Fruit fly (Drosophila melanogaster) whole organism, prepupa: Measurements from ENCODE around the gene CG3104.

Experiments used
- Blimp-1 ChIP-seq: fragments of 200-800 bp; sonication (Bioruptor generic); optimal IDR thresholded peaks from 3 replicates; lab custom pipeline; 2017; ENCODE audit warnings: missing biosample characterization, missing genetic modification characterization, mild to moderate bottlenecking, moderate library complexity, missing genetic modification reagents
- CG10631 ChIP-seq: fragments of 200-800 bp; sonication (Bioruptor generic); optimal IDR thresholded peaks from 2 replicates; lab custom pipeline; 2016; ENCODE audit warnings: missing biosample characterization, missing genetic modification characterization
- CG10669 ChIP-seq: fragments of 200-800 bp; sonication (Bioruptor generic); optimal IDR thresholded peaks from 3 replicates; lab custom pipeline; 2018; ENCODE audit warnings: missing biosample characterization, mild to moderate bottlenecking, missing genetic modification characterization, moderate library complexity
- CG11762 ChIP-seq: fragments of 200-800 bp; sonication (Bioruptor generic); optimal IDR thresholded peaks from 3 replicates; lab custom pipeline; 2016; ENCODE audit warnings: missing biosample characterization, missing genetic modification characterization; ENCODE audit not compliant: insufficient read depth
- CG11902 ChIP-seq: fragments of 200-800 bp; sonication (Bioruptor generic); optimal IDR thresholded peaks from 3 replicates; lab custom pipeline; 2016; ENCODE audit warnings: missing biosample characterization, missing genetic modification characterization
- CG15336 ChIP-seq: fragments of 200-800 bp; sonication (Bioruptor generic); IDR thresholded peaks from 2 replicates; pipeline ENCODE4 v1.3.6; 2022; ENCODE audit warnings: missing biosample characterization, missing genetic modification characterization
- CG1621 ChIP-seq: fragments of 200-800 bp; sonication (Bioruptor generic); optimal IDR thresholded peaks from 3 replicates; lab custom pipeline; 2018; ENCODE audit warnings: missing biosample characterization, mild to moderate bottlenecking, missing genetic modification characterization
- CG16779 ChIP-seq: fragments of 200-800 bp; sonication (Bioruptor generic); optimal IDR thresholded peaks from 3 replicates; lab custom pipeline; 2017; ENCODE audit warnings: missing biosample characterization, mild to moderate bottlenecking, missing genetic modification characterization
- CG3032 ChIP-seq: fragments of 200-800 bp; optimal IDR thresholded peaks from 2 replicates; lab custom pipeline; 2019; ENCODE audit warnings: missing biosample characterization, mild to moderate bottlenecking, missing genetic modification characterization, moderate library complexity
- CG31627 ChIP-seq: fragments of 200-800 bp; sonication (Bioruptor generic); optimal IDR thresholded peaks from 3 replicates; lab custom pipeline; 2016; ENCODE audit warnings: missing biosample characterization, missing genetic modification characterization
- CG32006 ChIP-seq: fragments of 200-800 bp; sonication (Bioruptor generic); optimal IDR thresholded peaks from 3 replicates; lab custom pipeline; 2017; ENCODE audit warnings: missing biosample characterization, mild to moderate bottlenecking, missing genetic modification characterization
- CG34406 ChIP-seq: fragments of 200-800 bp; sonication (Bioruptor generic); optimal IDR thresholded peaks from 3 replicates; lab custom pipeline; 2016; ENCODE audit warnings: missing biosample characterization, missing genetic modification characterization
- CG4318 ChIP-seq: fragments of 200-800 bp; sonication (Bioruptor generic); optimal IDR thresholded peaks from 3 replicates; lab custom pipeline; 2017; ENCODE audit warnings: missing biosample characterization, mild to moderate bottlenecking, missing genetic modification characterization
- CG6163 ChIP-seq: fragments of 200-800 bp; sonication (Bioruptor generic); IDR thresholded peaks from 3 replicates; pipeline ENCODE4 v1.3.6; 2022; ENCODE audit warnings: missing biosample characterization, missing genetic modification characterization
- CG6276 ChIP-seq: fragments of 200-800 bp; sonication (Bioruptor generic); optimal IDR thresholded peaks from 2 replicates; lab custom pipeline; 2017; ENCODE audit warnings: missing biosample characterization, mild to moderate bottlenecking, missing genetic modification characterization
- CG6792 ChIP-seq: fragments of 200-800 bp; sonication (Bioruptor generic); optimal IDR thresholded peaks from 3 replicates; lab custom pipeline; 2016; ENCODE audit warnings: missing biosample characterization, missing genetic modification characterization
- CG6808 ChIP-seq: fragments of 200-800 bp; sonication (Bioruptor generic); optimal IDR thresholded peaks from 3 replicates; lab custom pipeline; 2017; ENCODE audit warnings: missing biosample characterization, missing genetic modification characterization, mild to moderate bottlenecking, moderate library complexity, missing genetic modification reagents
- CG7368 ChIP-seq: fragments of 200-800 bp; sonication (Bioruptor generic); optimal IDR thresholded peaks from 3 replicates; lab custom pipeline; 2016; ENCODE audit warnings: missing biosample characterization, missing genetic modification characterization
- CG8319 ChIP-seq: fragments of 200-800 bp; sonication (Bioruptor generic); optimal IDR thresholded peaks from 3 replicates; lab custom pipeline; 2016; ENCODE audit warnings: missing biosample characterization, missing genetic modification characterization
- CG8632 ChIP-seq: fragments of 200-800 bp; sonication (Bioruptor generic); optimal IDR thresholded peaks from 3 replicates; lab custom pipeline; 2016; ENCODE audit warnings: missing biosample characterization, missing genetic modification characterization
- CG9139 ChIP-seq: fragments of 200-800 bp; sonication (Bioruptor generic); optimal IDR thresholded peaks from 3 replicates; lab custom pipeline; 2017; ENCODE audit warnings: missing biosample characterization, mild to moderate bottlenecking, missing genetic modification characterization
- Eip75B ChIP-seq: fragments of 200-800 bp; sonication (Bioruptor generic); optimal IDR thresholded peaks from 3 replicates; lab custom pipeline; 2016; ENCODE audit warnings: missing biosample characterization, missing genetic modification characterization
- Eip78C ChIP-seq: fragments of 200-800 bp; sonication (Bioruptor generic); peaks from one replicate; lab custom pipeline; 2016; ENCODE audit warnings: missing biosample characterization, missing genetic modification characterization
- Eip93F ChIP-seq: fragments of 200-800 bp; sonication (Bioruptor generic); optimal IDR thresholded peaks from 2 replicates; lab custom pipeline; 2016; ENCODE audit warnings: missing biosample characterization, mild to moderate bottlenecking, missing genetic modification characterization
- Ets21C ChIP-seq: fragments of 200-800 bp; sonication (Bioruptor generic); optimal IDR thresholded peaks from 3 replicates; lab custom pipeline; 2016; ENCODE audit warnings: missing biosample characterization, missing genetic modification characterization
- Ets96B ChIP-seq: fragments of 200-800 bp; optimal IDR thresholded peaks from 2 replicates; lab custom pipeline; 2019; ENCODE audit warnings: missing biosample characterization, mild to moderate bottlenecking, missing genetic modification characterization, moderate library complexity
- Gug ChIP-seq: fragments of 200-800 bp; sonication (Bioruptor generic); IDR thresholded peaks from 2 replicates; pipeline ENCODE4 v1.3.6; 2022; ENCODE audit warnings: missing biosample characterization, missing genetic modification characterization
- Hr38 ChIP-seq: sonication (Bioruptor generic); optimal IDR thresholded peaks from 2 replicates; lab custom pipeline; 2016; ENCODE audit warnings: missing biosample characterization, missing genetic modification characterization
- Hr39 ChIP-seq: fragments of 200-800 bp; sonication (Bioruptor generic); optimal IDR thresholded peaks from 2 replicates; lab custom pipeline; 2016; ENCODE audit warnings: missing biosample characterization, missing genetic modification characterization
- Hr4 ChIP-seq: fragments of 200-800 bp; sonication (Bioruptor generic); optimal IDR thresholded peaks from 3 replicates; lab custom pipeline; 2016; ENCODE audit warnings: missing biosample characterization, missing genetic modification characterization
- Lpt ChIP-seq: fragments of 200-800 bp; sonication (Bioruptor generic); optimal IDR thresholded peaks from 3 replicates; lab custom pipeline; 2016; ENCODE audit warnings: missing biosample characterization, missing genetic modification characterization
- Met ChIP-seq: fragments of 200-800 bp; sonication (Bioruptor generic); optimal IDR thresholded peaks from 3 replicates; lab custom pipeline; 2016; ENCODE audit warnings: missing biosample characterization, missing genetic modification characterization
- OdsH ChIP-seq: fragments of 200-800 bp; sonication (Bioruptor generic); optimal IDR thresholded peaks from 3 replicates; lab custom pipeline; 2016; ENCODE audit warnings: missing biosample characterization, missing genetic modification characterization
- Sox102F ChIP-seq: fragments of 200-800 bp; sonication (Bioruptor generic); optimal IDR thresholded peaks from 2 replicates; lab custom pipeline; 2016; ENCODE audit warnings: missing biosample characterization, mild to moderate bottlenecking, missing genetic modification characterization
- Sox14 ChIP-seq: fragments of 200-800 bp; sonication (Bioruptor generic); optimal IDR thresholded peaks from 3 replicates; lab custom pipeline; 2016; ENCODE audit warnings: missing biosample characterization, missing genetic modification characterization
- achi ChIP-seq: fragments of 200-800 bp; sonication (Bioruptor generic); optimal IDR thresholded peaks from 3 replicates; lab custom pipeline; 2016; ENCODE audit warnings: missing biosample characterization, missing genetic modification characterization
- acj6 ChIP-seq: fragments of 200-800 bp; sonication (Bioruptor generic); optimal IDR thresholded peaks from 3 replicates; lab custom pipeline; 2016; ENCODE audit warnings: missing biosample characterization, missing genetic modification characterization
- cyc ChIP-seq: fragments of 200-800 bp; sonication (Bioruptor generic); optimal IDR thresholded peaks from 3 replicates; lab custom pipeline; 2016; ENCODE audit warnings: missing biosample characterization, missing genetic modification characterization
- dsx ChIP-seq: fragments of 200-800 bp; optimal IDR thresholded peaks from 3 replicates; lab custom pipeline; 2019; ENCODE audit warnings: missing biosample characterization, mild to moderate bottlenecking, missing genetic modification characterization, moderate library complexity; ENCODE audit not compliant: poor library complexity, severe bottlenecking
- fd59A ChIP-seq: fragments of 200-800 bp; sonication (Bioruptor generic); optimal IDR thresholded peaks from 2 replicates; lab custom pipeline; 2017; ENCODE audit warnings: missing biosample characterization, mild to moderate bottlenecking, missing genetic modification characterization, missing genetic modification reagents
- fd85E ChIP-seq: fragments of 200-800 bp; sonication (Bioruptor generic); optimal IDR thresholded peaks from 3 replicates; lab custom pipeline; 2016; ENCODE audit warnings: missing biosample characterization, missing genetic modification characterization
- net ChIP-seq: fragments of 200-800 bp; sonication (Bioruptor generic); optimal IDR thresholded peaks from 3 replicates; lab custom pipeline; 2016; ENCODE audit warnings: missing biosample characterization, missing genetic modification characterization
- pdm3 ChIP-seq: fragments of 200-800 bp; sonication (Bioruptor generic); optimal IDR thresholded peaks from 3 replicates; lab custom pipeline; 2016; ENCODE audit warnings: missing biosample characterization, missing genetic modification characterization
- salr ChIP-seq, 2 experiments: fragments of 200-800 bp; sonication (Bioruptor generic); optimal IDR thresholded peaks; 3 replicates each; lab custom pipeline; 2016 to 2018; ENCODE audit warnings: missing biosample characterization in 2 of 2, missing genetic modification characterization in 2 of 2, mild to moderate bottlenecking in 1 of 2
- spab ChIP-seq: fragments of 200-800 bp; sonication (Bioruptor generic); optimal IDR thresholded peaks from 2 replicates; lab custom pipeline; 2017; ENCODE audit warnings: missing biosample characterization, mild to moderate bottlenecking, missing genetic modification characterization, missing genetic modification reagents
- svp ChIP-seq: fragments of 200-800 bp; sonication (Bioruptor generic); peaks from one replicate; lab custom pipeline; 2016; ENCODE audit warnings: missing biosample characterization, missing genetic modification characterization
- topi ChIP-seq: fragments of 200-800 bp; sonication (Bioruptor generic); optimal IDR thresholded peaks from 3 replicates; lab custom pipeline; 2016; ENCODE audit warnings: missing biosample characterization, missing genetic modification characterization

Gene CG3104

DNA sequence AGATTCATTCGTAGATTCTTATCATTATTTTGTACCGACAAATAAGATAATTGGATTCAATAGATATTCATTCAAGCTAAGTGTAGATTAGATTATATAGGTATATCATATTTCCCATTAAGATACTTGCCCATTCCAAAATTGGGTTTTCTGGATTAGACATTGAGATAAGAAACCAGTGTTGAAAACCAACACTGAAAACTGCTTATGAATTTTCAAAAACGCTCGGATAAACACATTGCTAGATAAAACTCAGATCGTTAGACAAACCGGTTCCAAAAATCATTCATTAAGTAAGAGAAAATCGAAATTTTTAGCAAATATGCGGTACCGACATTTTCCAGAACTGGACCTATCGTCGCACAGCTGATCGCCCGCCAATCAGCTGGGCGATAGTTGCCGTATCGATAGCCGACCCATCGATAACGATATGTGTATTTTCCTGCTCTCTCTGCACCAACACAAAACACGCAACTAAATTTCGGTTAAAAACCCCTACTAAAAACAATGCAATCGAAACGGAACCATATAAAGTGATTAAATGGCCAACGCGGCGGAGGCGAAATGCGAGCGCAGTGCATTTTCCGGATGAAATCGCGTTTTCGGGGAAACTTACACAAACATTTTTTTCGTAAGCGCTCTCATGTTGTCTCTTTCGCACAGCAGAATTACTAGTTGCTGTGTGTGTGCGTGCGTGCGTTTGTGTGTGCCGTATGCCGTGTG is 30.1 kb upstream of the CG3104 start, which contains the start of the genes NTPase and lilli (continued):
- TF ChIP-seq net = no peak
- TF ChIP-seq CG6808 (GFP tag; lab: Kevin White, UChicago) = peak; percentile 1
- TF ChIP-seq Ets21C = peak; percentile 31
- TF ChIP-seq CG4318 (GFP tag; lab: Kevin White, UChicago) = no peak
- peak; percentile 61 for TF ChIP-seq cyc (GFP tag; lab: Kevin White, UChicago)
- TF ChIP-seq CG6276 = no peak
- peak; percentile 10 for TF ChIP-seq Sox14 (GFP tag; lab: Kevin White, UChicago)
- TF ChIP-seq CG10669 (GFP tag; lab: Kevin White, UChicago) = no peak
- TF ChIP-seq CG31627 (GFP tag; lab: Kevin White, UChicago) = peak; percentile 72
- 0 out of 2 replicates have a peak, but pooled peaks have one; percentile 9 for TF ChIP-seq CG15336 (GFP tag; lab: Robert Waterston, UW)
- TF ChIP-seq CG6792 (GFP tag; lab: Kevin White, UChicago) = peak; percentile 35
- TF ChIP-seq CG10631 = peak; percentile 73
- peak; percentile 55 for TF ChIP-seq CG11762
- TF ChIP-seq CG8632 = peak; percentile 3
- TF ChIP-seq Gug = no peak
- peak; percentile 56 for TF ChIP-seq OdsH (GFP tag; lab: Kevin White, UChicago)
- no peak for TF ChIP-seq CG32006 (GFP tag; lab: Kevin White, UChicago)
- no peak for TF ChIP-seq spab
- peak; percentile 32 for TF ChIP-seq Eip75B (GFP tag; lab: Kevin White, UChicago)
- TF ChIP-seq fd59A = no peak
- no peak for TF ChIP-seq CG1621 (tag; lab: Kevin White, UChicago)
- TF ChIP-seq Met (GFP tag; lab: Kevin White, UChicago) = peak; percentile 42
- peak in 1 of 2 experiments; percentile 64 for TF ChIP-seq salr (GFP tag; optimal IDR thresholded peaks at IDR 0.05; lab: Kevin White, UChicago)
- TF ChIP-seq CG9139 (GFP tag; lab: Kevin White, UChicago) = no peak
- TF ChIP-seq CG6163 = peak; percentile 65
- peak; percentile 68 for TF ChIP-seq Sox102F (GFP tag; lab: Kevin White, UChicago)
- peak; percentile 48 for TF ChIP-seq Hr4
- TF ChIP-seq Lpt = no peak
- peak; percentile 59 for TF ChIP-seq CG8319 (GFP tag; lab: Kevin White, UChicago)
- TF ChIP-seq topi (GFP tag; lab: Kevin White, UChicago) = peak; percentile 66
- TF ChIP-seq acj6 (GFP tag; lab: Kevin White, UChicago) = peak; percentile 62
- TF ChIP-seq CG7368 (GFP tag; lab: Kevin White, UChicago) = peak; percentile 56
- peak; percentile 85 for TF ChIP-seq Eip78C (GFP tag; lab: Kevin White, UChicago)
- TF ChIP-seq Hr39 (GFP tag; lab: Kevin White, UChicago) = peak; percentile 67
- no peak for TF ChIP-seq Ets96B
- no peak for TF ChIP-seq Blimp-1 (GFP tag; lab: Kevin White, UChicago)
- TF ChIP-seq Hr38 (GFP tag; lab: Kevin White, UChicago) = no peak
- TF ChIP-seq Eip93F (GFP tag; lab: Kevin White, UChicago) = no peak

DNA sequence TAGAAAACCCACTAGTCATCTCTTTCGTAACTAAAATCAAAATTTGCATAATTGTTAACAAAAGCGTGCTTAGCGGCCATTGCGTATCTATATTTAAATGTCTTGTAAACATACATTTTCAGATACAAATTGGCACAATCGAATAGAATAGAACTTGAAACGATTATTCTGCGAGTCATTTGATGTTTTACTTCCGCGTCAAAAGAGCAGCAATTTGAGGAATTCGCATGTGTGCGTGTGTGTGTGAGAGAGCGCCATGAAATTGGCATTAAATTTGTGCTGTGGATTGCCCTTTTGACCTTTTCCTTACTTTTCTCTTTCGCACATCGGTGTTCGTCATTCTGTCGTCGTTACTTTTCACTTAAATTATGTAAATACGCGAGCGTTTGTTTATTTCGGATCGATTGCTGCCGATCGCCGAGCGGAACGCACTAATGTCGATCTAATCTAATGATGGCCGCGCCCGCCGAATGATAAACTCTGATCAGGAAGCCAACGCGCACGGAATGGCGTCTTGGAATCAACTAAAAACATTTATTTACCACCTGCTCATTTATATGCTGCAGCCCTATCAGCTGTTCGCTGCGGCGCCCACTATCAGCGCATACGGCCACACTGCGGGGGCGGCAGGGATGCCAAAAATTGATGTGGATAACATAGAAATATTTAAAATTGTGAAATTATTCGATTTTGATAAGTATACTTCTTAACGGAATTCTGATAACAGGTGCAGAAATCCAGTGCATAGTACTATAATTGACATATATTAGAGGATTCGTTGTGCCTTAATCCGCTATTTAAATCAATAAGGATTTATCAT is 29.3 kb upstream of the CG3104 start:
- no peak for TF ChIP-seq topi (GFP tag; lab: Kevin White, UChicago)
- TF ChIP-seq Ets96B = peak; percentile 7
- TF ChIP-seq CG31627 (GFP tag; lab: Kevin White, UChicago) = no peak
- TF ChIP-seq CG34406 (GFP tag; lab: Kevin White, UChicago) = no peak
- no peak for TF ChIP-seq Eip93F (GFP tag; lab: Kevin White, UChicago)
- TF ChIP-seq CG15336 (GFP tag; lab: Robert Waterston, UW) = no peak; the same call in 1 of the 2 replicates
- no peak for TF ChIP-seq achi (GFP tag; lab: Kevin White, UChicago)
- no peak for TF ChIP-seq CG10669 (GFP tag; lab: Kevin White, UChicago)
- TF ChIP-seq Hr38 (GFP tag; lab: Kevin White, UChicago) = no peak
- TF ChIP-seq fd85E = no peak
- TF ChIP-seq svp (GFP tag; lab: Kevin White, UChicago) = peak; percentile 92
- peak; percentile 33 for TF ChIP-seq pdm3 (GFP tag; lab: Kevin White, UChicago)
- TF ChIP-seq CG11902 (GFP tag; lab: Kevin White, UChicago) = no peak
- TF ChIP-seq dsx (GFP tag; lab: Kevin White, UChicago) = peak; percentile 8
- no peak for TF ChIP-seq Lpt
- peak; percentile 3 for TF ChIP-seq CG1621 (tag; lab: Kevin White, UChicago)
- peak; percentile 28 for TF ChIP-seq CG3032
- TF ChIP-seq Sox14 (GFP tag; lab: Kevin White, UChicago) = no peak
- no peak for TF ChIP-seq CG16779
- no peak for TF ChIP-seq cyc (GFP tag; lab: Kevin White, UChicago)
- peak; percentile 7 for TF ChIP-seq CG6276
- TF ChIP-seq Eip75B (GFP tag; lab: Kevin White, UChicago) = no peak
- peak; percentile 53; the same call in 1 of the 3 replicates for TF ChIP-seq CG6163
